Worm (Caenorhabditis elegans): ENCODE data around the gene nhr-135.

DNA sequence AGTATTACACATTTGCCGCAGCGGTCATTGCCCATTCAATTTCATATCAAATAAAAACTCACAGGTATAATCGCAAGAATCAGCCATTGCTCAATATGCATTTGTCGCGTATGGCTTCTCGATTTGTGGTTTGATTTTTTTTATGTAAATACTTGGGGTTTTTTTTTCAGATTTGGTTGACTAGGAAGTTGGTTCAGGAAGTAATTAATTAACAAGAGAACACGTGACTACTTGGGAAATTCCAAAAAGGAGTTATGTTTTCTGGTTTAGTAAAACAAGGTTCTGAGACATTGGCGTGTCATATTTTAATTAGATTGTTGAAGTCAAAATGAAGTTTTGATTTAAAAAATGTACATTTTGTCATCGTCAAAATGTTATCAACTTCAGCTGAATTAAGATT lies 37.4 kb upstream of the nhr-135 start, which contains the start of gene srx-36:
- TF ChIP-seq ztf-11 (tag; optimal IDR thresholded peaks at IDR 0.05) (no peak), ztf-4 (tag; optimal IDR thresholded peaks at IDR 0.05) (no peak), ceh-82 (tag; optimal IDR thresholded peaks at IDR 0.05) (no peak)
